1 worm cellular context compared by ENCODE assay signal in the genomic region with DNA sequence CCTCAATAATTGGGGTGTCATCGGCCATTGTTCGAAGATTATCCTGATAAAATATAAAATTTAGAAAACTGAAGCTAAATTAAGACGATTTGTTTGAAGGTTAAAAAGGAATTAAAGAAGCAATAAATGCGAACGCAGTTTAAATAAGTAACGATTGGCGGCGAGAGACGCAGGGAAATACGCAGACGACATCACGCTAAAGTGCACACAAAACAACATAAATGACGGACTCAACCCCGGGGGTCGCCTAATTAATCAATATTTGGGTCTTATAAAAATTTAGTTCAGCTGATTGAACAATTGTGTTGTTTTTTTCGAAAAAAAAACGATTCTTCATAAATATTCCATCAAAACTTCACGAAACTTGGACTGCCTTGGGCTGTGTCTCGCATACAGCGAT.
TF ChIP-seq lines count a peak whose summit lies in the region.

A gene (minus strand): TSS at position 45 of the 400 bp plus-strand sequence.

TF ChIP-seq in whole organism, L1 larva, 84 proteins besides CTCF, POLR2A, EP300 and RAD21 (continued from another document):
- peak; percentile 54 for TF ChIP-seq swsn-7 (tag; optimal IDR thresholded peaks at IDR 0.05; lab: Kevin White, UChicago)
- TF ChIP-seq nhr-28 (tag; optimal IDR thresholded peaks at IDR 0.05; lab: Kevin White, UChicago), result no peak
- no peak for TF ChIP-seq isw-1 (GFP tag; IDR thresholded peaks at IDR 0.05; lab: Robert Waterston, UW)
- no peak for TF ChIP-seq nhr-19 (GFP tag; conservative IDR thresholded peaks at IDR 0.05; lab: Robert Waterston, UW)
- TF ChIP-seq dsc-1 (tag; optimal IDR thresholded peaks at IDR 0.05; lab: Kevin White, UChicago), result peak; percentile 56
- TF ChIP-seq nhr-77 (tag; optimal IDR thresholded peaks at IDR 0.05; lab: Kevin White, UChicago), result no peak
- TF ChIP-seq pax-3 (tag; optimal IDR thresholded peaks at IDR 0.05; lab: Kevin White, UChicago), result no peak
- TF ChIP-seq aha-1 (tag; optimal IDR thresholded peaks at IDR 0.05; lab: Kevin White, UChicago), result no peak
- no peak for TF ChIP-seq fos-1 (tag; optimal IDR thresholded peaks at IDR 0.05; lab: Kevin White, UChicago)
- TF ChIP-seq zip-4 (GFP tag; optimal IDR thresholded peaks at IDR 0.05; lab: Kevin White, UChicago), result no peak
- no peak for TF ChIP-seq nhr-11 (tag; optimal IDR thresholded peaks at IDR 0.05; lab: Kevin White, UChicago)
- no peak for TF ChIP-seq sox-4 (tag; optimal IDR thresholded peaks at IDR 0.05; lab: Kevin White, UChicago)
- TF ChIP-seq nhr-20 (tag; optimal IDR thresholded peaks at IDR 0.05; lab: Kevin White, UChicago), result peak; percentile 57
- TF ChIP-seq nhr-47 (tag; optimal IDR thresholded peaks at IDR 0.05; lab: Kevin White, UChicago), result peak; percentile 56
- no peak for TF ChIP-seq mef-2 (tag; optimal IDR thresholded peaks at IDR 0.05; lab: Kevin White, UChicago)
- no peak for TF ChIP-seq ces-1 (GFP tag; optimal IDR thresholded peaks at IDR 0.05; lab: Kevin White, UChicago)
- no peak for TF ChIP-seq grh-1 (GFP tag; IDR thresholded peaks at IDR 0.05; lab: Robert Waterston, UW)
- TF ChIP-seq nhr-237 (tag; optimal IDR thresholded peaks at IDR 0.05; lab: Kevin White, UChicago), result no peak
- no peak for TF ChIP-seq vab-15 (tag; optimal IDR thresholded peaks at IDR 0.05; lab: Kevin White, UChicago)
- TF ChIP-seq mdl-1 (tag; optimal IDR thresholded peaks at IDR 0.05; lab: Kevin White, UChicago), result peak in 1 of 2 experiments; percentile 56
- TF ChIP-seq C16A3.4 (tag; optimal IDR thresholded peaks at IDR 0.05; lab: Kevin White, UChicago), result peak; percentile 54
- no peak for TF ChIP-seq sup-37 (GFP tag; optimal IDR thresholded peaks at IDR 0.05; lab: Kevin White, UChicago)
- no peak for TF ChIP-seq nhr-84 (tag; optimal IDR thresholded peaks at IDR 0.05; lab: Kevin White, UChicago)
- peak; percentile 38 for TF ChIP-seq unc-86 (tag; optimal IDR thresholded peaks at IDR 0.05; lab: Kevin White, UChicago)
- TF ChIP-seq lin-39 (tag; optimal IDR thresholded peaks at IDR 0.05; lab: Kevin White, UChicago), result no peak
- no peak for TF ChIP-seq mab-9 (GFP tag; IDR thresholded peaks at IDR 0.05; lab: Robert Waterston, UW)
- TF ChIP-seq efl-1 (optimal IDR thresholded peaks at IDR 0.05; lab: Kevin White, UChicago), result peak; percentile 68 to 86
- peak; percentile 88 to 98 for TF ChIP-seq efl-1 (GFP tag; optimal IDR thresholded peaks at IDR 0.05 in 1 of 2; lab: Kevin White, UChicago)
- TF ChIP-seq lsy-2 (tag; optimal IDR thresholded peaks at IDR 0.05; lab: Kevin White, UChicago), result peak; percentile 54 to 71
- no peak for TF ChIP-seq C34B4.2 (tag; optimal IDR thresholded peaks at IDR 0.05; lab: Kevin White, UChicago)
- TF ChIP-seq ets-5 (GFP tag; IDR thresholded peaks at IDR 0.05; lab: Robert Waterston, UW), result no peak
- TF ChIP-seq sptf-1 (tag; optimal IDR thresholded peaks at IDR 0.05; lab: Kevin White, UChicago), result no peak
- no peak for TF ChIP-seq zag-1 (tag; optimal IDR thresholded peaks at IDR 0.05; lab: Kevin White, UChicago)
- TF ChIP-seq efl-3 (GFP tag; optimal IDR thresholded peaks at IDR 0.05; lab: Kevin White, UChicago), result no peak
- TF ChIP-seq elt-3 (tag; optimal IDR thresholded peaks at IDR 0.05; lab: Kevin White, UChicago), result no peak
- TF ChIP-seq skn-1 (tag; optimal IDR thresholded peaks at IDR 0.05; lab: Kevin White, UChicago), result peak; percentile 25
- TF ChIP-seq lin-35 (GFP tag; optimal IDR thresholded peaks at IDR 0.05; lab: Kevin White, UChicago), result peak; percentile 83 to 91
- TF ChIP-seq F16B12.6 (tag; optimal IDR thresholded peaks at IDR 0.05; lab: Kevin White, UChicago), result peak; percentile 91
- no peak for TF ChIP-seq ceh-8 (GFP tag; optimal IDR thresholded peaks at IDR 0.05; lab: Kevin White, UChicago)
- TF ChIP-seq pqm-1 (tag; optimal IDR thresholded peaks at IDR 0.05; lab: Kevin White, UChicago), result no peak
- no peak for TF ChIP-seq hlh-4 (tag; optimal IDR thresholded peaks at IDR 0.05; lab: Kevin White, UChicago)
- TF ChIP-seq xbp-1 (tag; optimal IDR thresholded peaks at IDR 0.05; lab: Kevin White, UChicago), result peak; percentile 50
- TF ChIP-seq snu-23 (GFP tag; optimal IDR thresholded peaks at IDR 0.05; lab: Kevin White, UChicago), result peak; percentile 55
